Fruit fly (Drosophila melanogaster) whole organism, embryonic: ENCODE measurements around the gene CG6149.

Source experiments
- Abd-B ChIP-seq: fragments of 200-800 bp; sonication (Bioruptor generic); optimal IDR thresholded peaks from 2 replicates; lab custom pipeline; 2018; ENCODE audit warnings: missing biosample characterization, mild to moderate bottlenecking, missing genetic modification characterization, moderate library complexity
- Ada2b ChIP-seq: fragments of 200-800 bp; sonication (Bioruptor generic); IDR thresholded peaks from 2 replicates; pipeline ENCODE4 v1.3.6; 2022; ENCODE audit warnings: missing biosample characterization, missing genetic modification characterization
- CG10147 ChIP-seq: fragments of 200-800 bp; sonication (Bioruptor generic); optimal IDR thresholded peaks from 2 replicates; lab custom pipeline; 2019; ENCODE audit warnings: missing biosample characterization, mild to moderate bottlenecking, missing genetic modification characterization, moderate library complexity
- CG1024 ChIP-seq: fragments of 200-800 bp; sonication (Bioruptor generic); IDR thresholded peaks from 2 replicates; pipeline ENCODE4 v1.3.6; 2022; ENCODE audit warnings: missing biosample characterization, missing genetic modification characterization
- CG10431 ChIP-seq: fragments of 200-800 bp; sonication (Bioruptor generic); optimal IDR thresholded peaks from 3 replicates; lab custom pipeline; 2018; ENCODE audit warnings: missing biosample characterization, mild to moderate bottlenecking, missing genetic modification characterization
- CG14014 ChIP-seq: fragments of 200-800 bp; sonication (Bioruptor generic); IDR thresholded peaks from 2 replicates; pipeline ENCODE4 v1.3.6; 2022; ENCODE audit warnings: missing biosample characterization, missing genetic modification characterization
- CG1647 ChIP-seq: fragments of 200-800 bp; sonication (Bioruptor generic); optimal IDR thresholded peaks from 3 replicates; lab custom pipeline; 2016; ENCODE audit warnings: missing biosample characterization, missing genetic modification characterization
- CG2116 ChIP-seq: fragments of 200-800 bp; sonication (Bioruptor generic); optimal IDR thresholded peaks from 3 replicates; lab custom pipeline; 2018; ENCODE audit warnings: missing biosample characterization, mild to moderate bottlenecking, missing genetic modification characterization
- CG33557 ChIP-seq: fragments of 200-800 bp; sonication (Bioruptor generic); optimal IDR thresholded peaks from 2 replicates; lab custom pipeline; 2019; ENCODE audit warnings: missing biosample characterization, mild to moderate bottlenecking, missing genetic modification characterization, moderate library complexity
- CG3995 ChIP-seq: fragments of 200-800 bp; sonication (Bioruptor generic); optimal IDR thresholded peaks from 3 replicates; lab custom pipeline; 2016; ENCODE audit warnings: missing biosample characterization, missing genetic modification characterization
- CG4360 ChIP-seq: fragments of 200-800 bp; sonication (Bioruptor generic); IDR thresholded peaks from 2 replicates; pipeline ENCODE4 v1.3.6; 2022; ENCODE audit warnings: missing biosample characterization, missing genetic modification characterization
- CG4730 ChIP-seq: fragments of 200-800 bp; sonication (Bioruptor generic); IDR thresholded peaks from 2 replicates; pipeline ENCODE4 v1.3.6; 2022; ENCODE audit warnings: missing biosample characterization, missing genetic modification characterization
- CG6654 ChIP-seq: fragments of 200-800 bp; sonication (Bioruptor generic); optimal IDR thresholded peaks from 2 replicates; lab custom pipeline; 2017; ENCODE audit warnings: missing biosample characterization, mild to moderate bottlenecking, missing genetic modification characterization
- CG6854 ChIP-seq: fragments of 200-800 bp; sonication (Bioruptor generic); optimal IDR thresholded peaks from 3 replicates; lab custom pipeline; 2017; ENCODE audit warnings: missing biosample characterization, mild to moderate bottlenecking, missing genetic modification characterization
- CG9437 ChIP-seq: fragments of 200-800 bp; sonication (Bioruptor generic); optimal IDR thresholded peaks from 2 replicates; lab custom pipeline; 2018; ENCODE audit warnings: missing biosample characterization, mild to moderate bottlenecking, missing genetic modification characterization
- CG9609 ChIP-seq: fragments of 200-800 bp; sonication (Bioruptor generic); optimal IDR thresholded peaks from 3 replicates; lab custom pipeline; 2016; ENCODE audit warnings: missing biosample characterization, missing genetic modification characterization
- CG9876 ChIP-seq: fragments of 200-800 bp; sonication (Bioruptor generic); optimal IDR thresholded peaks from 2 replicates; lab custom pipeline; 2016; ENCODE audit warnings: missing biosample characterization, missing genetic modification characterization
- CHES-1-like ChIP-seq: fragments of 200-800 bp; sonication (Bioruptor generic); optimal IDR thresholded peaks from 2 replicates; lab custom pipeline; 2016; ENCODE audit warnings: missing biosample characterization, missing genetic modification characterization
- D19A ChIP-seq: fragments of 200-800 bp; optimal IDR thresholded peaks from 3 replicates; lab custom pipeline; 2019; ENCODE audit warnings: missing biosample characterization, mild to moderate bottlenecking, missing genetic modification characterization, moderate library complexity
- Dad ChIP-seq: fragments of 200-800 bp; sonication (Bioruptor generic); optimal IDR thresholded peaks from 3 replicates; lab custom pipeline; 2016; ENCODE audit warnings: missing biosample characterization, missing genetic modification characterization
- Elba2 ChIP-seq: fragments of 200-800 bp; sonication (Bioruptor generic); optimal IDR thresholded peaks from 3 replicates; lab custom pipeline; 2016; ENCODE audit warnings: missing biosample characterization, missing genetic modification characterization
- Gug ChIP-seq: fragments of 200-800 bp; sonication (Bioruptor generic); IDR thresholded peaks from 4 replicates; pipeline ENCODE4 v1.3.6; 2022; ENCODE audit warnings: missing biosample characterization, missing genetic modification characterization
- H2.0 ChIP-seq: fragments of 200-800 bp; sonication (Bioruptor generic); IDR thresholded peaks from 2 replicates; pipeline ENCODE4 v1.3.6; 2022; ENCODE audit warnings: missing biosample characterization, missing genetic modification characterization
- HLH4C ChIP-seq: fragments of 200-800 bp; sonication (Bioruptor generic); IDR thresholded peaks from 3 replicates; pipeline ENCODE4 v1.3.6; 2022; ENCODE audit warnings: missing biosample characterization, missing genetic modification characterization; ENCODE audit not compliant: partially characterized antibody
- Ravus ChIP-seq: fragments of 200-800 bp; sonication (Bioruptor generic); IDR thresholded peaks from 2 replicates; pipeline ENCODE4 v1.3.6; 2022; ENCODE audit warnings: missing biosample characterization, missing genetic modification characterization
- Sox102F ChIP-seq: fragments of 200-800 bp; sonication (Bioruptor generic); optimal IDR thresholded peaks from 2 replicates; lab custom pipeline; 2018; ENCODE audit warnings: missing biosample characterization, mild to moderate bottlenecking, missing genetic modification characterization, moderate library complexity
- TFAM ChIP-seq: fragments of 200-800 bp; sonication (Bioruptor generic); optimal IDR thresholded peaks from 2 replicates; lab custom pipeline; 2017; ENCODE audit warnings: missing biosample characterization, missing genetic modification characterization, inconsistent platforms
- Trl ChIP-seq, 3 experiments: fragments of >200 bp in 2 of 3; fragments of 200-800 bp in 1 of 3; sonication (Bioruptor generic) in 1 of 3; optimal IDR thresholded peaks; 2 replicates in 1 of 3; 3 replicates in 2 of 3; lab custom pipeline; 2016 to 2017; ENCODE audit warnings: missing biosample characterization in 1 of 3, missing genetic modification characterization in 1 of 3
- ac ChIP-seq: fragments of 200-800 bp; sonication (Bioruptor generic); optimal IDR thresholded peaks from 3 replicates; lab custom pipeline; 2017; ENCODE audit warnings: missing biosample characterization, mild to moderate bottlenecking, missing genetic modification characterization
- bcd ChIP-seq: fragments of 200-800 bp; sonication (Bioruptor generic); optimal IDR thresholded peaks from 2 replicates; lab custom pipeline; 2017; ENCODE audit warnings: missing biosample characterization, mild to moderate bottlenecking, missing genetic modification characterization
- cato ChIP-seq: fragments of 200-800 bp; sonication (Bioruptor generic); optimal IDR thresholded peaks from 2 replicates; lab custom pipeline; 2016; ENCODE audit warnings: missing biosample characterization, missing genetic modification characterization, borderline replicate concordance
- chn ChIP-seq: fragments of 200-800 bp; sonication (Bioruptor generic); optimal IDR thresholded peaks from 2 replicates; lab custom pipeline; 2016; ENCODE audit warnings: missing biosample characterization, missing genetic modification characterization
- ci ChIP-seq: fragments of 200-800 bp; sonication (Bioruptor generic); IDR thresholded peaks from 3 replicates; pipeline ENCODE4 v1.3.6; 2022; ENCODE audit warnings: missing biosample characterization, missing genetic modification characterization
- crp ChIP-seq, 2 experiments: fragments of 200-800 bp; sonication (Bioruptor generic); optimal IDR thresholded peaks; 2 replicates in 1 of 2; 3 replicates in 1 of 2; lab custom pipeline; 2017; ENCODE audit warnings: missing biosample characterization in 2 of 2, missing genetic modification characterization in 2 of 2, mild to moderate bottlenecking in 1 of 2, moderate library complexity in 1 of 2
- dm ChIP-seq: fragments of 200-800 bp; sonication (Bioruptor generic); optimal IDR thresholded peaks from 3 replicates; lab custom pipeline; 2016; ENCODE audit warnings: missing biosample characterization, missing genetic modification characterization
- emc ChIP-seq: fragments of 200-800 bp; sonication (Bioruptor generic); optimal IDR thresholded peaks from 2 replicates; lab custom pipeline; 2016; ENCODE audit warnings: missing biosample characterization, missing genetic modification characterization
- esg ChIP-seq: fragments of 200-800 bp; sonication (Bioruptor generic); conservative IDR thresholded peaks from 2 replicates; pipeline ENCODE4 v1.3.6; 2022; ENCODE audit warnings: missing biosample characterization, missing genetic modification characterization
- eve ChIP-seq, 2 experiments: fragments of >200 bp; optimal IDR thresholded peaks; 2 replicates each; lab custom pipeline; 2017; ENCODE audit warnings: missing biosample characterization in 2 of 2, missing genetic modification characterization in 2 of 2
- eyg ChIP-seq: fragments of 200-800 bp; sonication (Bioruptor generic); optimal IDR thresholded peaks from 3 replicates; lab custom pipeline; 2016; ENCODE audit warnings: missing biosample characterization, missing genetic modification characterization
- fd64A ChIP-seq: fragments of 200-800 bp; sonication (Bioruptor generic); optimal IDR thresholded peaks from 3 replicates; lab custom pipeline; 2018; ENCODE audit warnings: missing biosample characterization, mild to moderate bottlenecking, missing genetic modification characterization
- kay ChIP-seq: fragments of 200-800 bp; sonication (Bioruptor generic); optimal IDR thresholded peaks from 2 replicates; lab custom pipeline; 2016; ENCODE audit warnings: missing biosample characterization, missing genetic modification characterization
- lov ChIP-seq, 2 experiments: fragments of 200-800 bp in 1 of 2; fragments of >200 bp in 1 of 2; sonication (Bioruptor generic) in 1 of 2; IDR thresholded peaks in 1 of 2; optimal IDR thresholded peaks in 1 of 2; 2 replicates in 1 of 2; 3 replicates in 1 of 2; pipeline versions ENCODE4 v1.3.6 to Lab custom; 2017 to 2022; ENCODE audit warnings: missing biosample characterization in 1 of 2, missing genetic modification characterization in 1 of 2
- mirr ChIP-seq: fragments of 200-800 bp; sonication (Bioruptor generic); optimal IDR thresholded peaks from 3 replicates; lab custom pipeline; 2018; ENCODE audit warnings: missing biosample characterization, mild to moderate bottlenecking, missing genetic modification characterization
- pfk ChIP-seq: fragments of 200-800 bp; sonication (Bioruptor generic); optimal IDR thresholded peaks from 2 replicates; lab custom pipeline; 2018; ENCODE audit warnings: missing biosample characterization, mild to moderate bottlenecking, missing genetic modification characterization, moderate library complexity
- psq ChIP-seq: fragments of 200-800 bp; sonication (Bioruptor generic); optimal IDR thresholded peaks from 2 replicates; lab custom pipeline; 2017; ENCODE audit warnings: missing biosample characterization, missing genetic modification characterization
- schlank ChIP-seq: fragments of 200-800 bp; sonication (Bioruptor generic); optimal IDR thresholded peaks from 2 replicates; lab custom pipeline; 2018; ENCODE audit warnings: missing biosample characterization, mild to moderate bottlenecking, missing genetic modification characterization
- sd ChIP-seq: fragments of 200-800 bp; sonication (Bioruptor generic); optimal IDR thresholded peaks from 3 replicates; lab custom pipeline; 2018; ENCODE audit warnings: missing biosample characterization, mild to moderate bottlenecking, missing genetic modification characterization, moderate library complexity
- ssp ChIP-seq: fragments of 200-800 bp; sonication (Bioruptor generic); IDR thresholded peaks from 2 replicates; pipeline ENCODE4 v1.3.6; 2022; ENCODE audit warnings: missing biosample characterization, missing genetic modification characterization
- tap ChIP-seq: fragments of 200-800 bp; optimal IDR thresholded peaks from 3 replicates; lab custom pipeline; 2019; ENCODE audit warnings: missing biosample characterization, mild to moderate bottlenecking, missing genetic modification characterization, moderate library complexity
- tio ChIP-seq: fragments of 200-800 bp; sonication (Bioruptor generic); optimal IDR thresholded peaks from 2 replicates; lab custom pipeline; 2017; ENCODE audit warnings: missing biosample characterization, missing genetic modification characterization, inconsistent platforms
- z ChIP-seq: fragments of 200-800 bp; sonication (Bioruptor generic); IDR thresholded peaks from 3 replicates; pipeline ENCODE4 v1.3.6; 2022; ENCODE audit warnings: missing biosample characterization, missing genetic modification characterization
- zfh2 ChIP-seq: fragments of 200-800 bp; sonication (Bioruptor generic); optimal IDR thresholded peaks from 2 replicates; lab custom pipeline; 2016; ENCODE audit warnings: missing biosample characterization, missing genetic modification characterization

Gene CG6149

dm6 chr3L:11414453-11414852 is 20.8 kb downstream of the CG6149 start (continued):
- TF ChIP-seq eve (GFP tag; optimal IDR thresholded peaks at IDR 0.05; lab: Kevin White, UChicago): peak in 1 of 2 experiments; percentile 65
- no peak for TF ChIP-seq dm (GFP tag; lab: Kevin White, UChicago)
- TF ChIP-seq z (GFP tag; lab: Robert Waterston, UW): no peak
- no peak for TF ChIP-seq fd64A
- TF ChIP-seq Gug: no peak
- TF ChIP-seq crp (GFP tag; optimal IDR thresholded peaks at IDR 0.05; lab: Kevin White, UChicago): no peak
- TF ChIP-seq emc (GFP tag; lab: Kevin White, UChicago): no peak
- TF ChIP-seq CG2116 (GFP tag; lab: Kevin White, UChicago): peak; percentile 4
- no peak for TF ChIP-seq pfk
- TF ChIP-seq CG3995 (GFP tag; lab: Kevin White, UChicago): no peak
- TF ChIP-seq tap (tag; lab: Kevin White, UChicago): no peak
- peak; percentile 33 for TF ChIP-seq CG33557 (GFP tag; lab: Kevin White, UChicago)
- TF ChIP-seq CG1024 (GFP tag; lab: Robert Waterston, UW): no peak
- no peak for TF ChIP-seq zfh2 (GFP tag; lab: Kevin White, UChicago)
- no peak for TF ChIP-seq H2.0
- no peak for TF ChIP-seq Sox102F (GFP tag; lab: Kevin White, UChicago)
- no peak for TF ChIP-seq CG4730 (GFP tag; lab: Robert Waterston, UW)
- no peak for TF ChIP-seq psq (GFP tag; lab: Kevin White, UChicago)
- no peak for TF ChIP-seq Dad (GFP tag; lab: Kevin White, UChicago)
- peak; percentile 7 for TF ChIP-seq CG9609
- TF ChIP-seq CG6654: no peak
- no peak for TF ChIP-seq HLH4C (GFP tag; lab: Robert Waterston, UW)
- no peak for TF ChIP-seq Abd-B (GFP tag; lab: Kevin White, UChicago)
- TF ChIP-seq TFAM (GFP tag; lab: Kevin White, UChicago): no peak
- TF ChIP-seq kay (GFP tag; lab: Kevin White, UChicago): no peak
- no peak for TF ChIP-seq cato (GFP tag; lab: Kevin White, UChicago)
- no peak for TF ChIP-seq Elba2 (GFP tag; lab: Kevin White, UChicago)
- no peak for TF ChIP-seq sd
- no peak for TF ChIP-seq CG14014 (GFP tag; lab: Robert Waterston, UW)
- no peak for TF ChIP-seq mirr (GFP tag; lab: Kevin White, UChicago)
- TF ChIP-seq CG9876 (GFP tag; lab: Kevin White, UChicago): no peak
- no peak for TF ChIP-seq lov (optimal IDR thresholded peaks at IDR 0.05; lab: Kevin White, UChicago)
- TF ChIP-seq lov (GFP tag; IDR thresholded peaks at IDR 0.05; lab: Robert Waterston, UW): no peak
- no peak for TF ChIP-seq eyg
- TF ChIP-seq CG10431 (GFP tag; lab: Kevin White, UChicago): no peak
- no peak for TF ChIP-seq ci (GFP tag; lab: Robert Waterston, UW)
- TF ChIP-seq CG1647 (GFP tag; lab: Kevin White, UChicago): no peak
- no peak for TF ChIP-seq ssp (GFP tag; lab: Robert Waterston, UW)
- TF ChIP-seq CHES-1-like: no peak
- peak; percentile 3 for TF ChIP-seq chn (GFP tag; lab: Kevin White, UChicago)
- TF ChIP-seq Trl (optimal IDR thresholded peaks at IDR 0.05; lab: Kevin White, UChicago): no peak
- no peak for TF ChIP-seq Trl (GFP tag; optimal IDR thresholded peaks at IDR 0.05; lab: Kevin White, UChicago)
- no peak for TF ChIP-seq CG4360 (GFP tag; lab: Robert Waterston, UW)
- TF ChIP-seq Ravus (GFP tag; lab: Robert Waterston, UW): no peak
- no peak for TF ChIP-seq ac (GFP tag; lab: Kevin White, UChicago)
- no peak for TF ChIP-seq CG10147 (GFP tag; lab: Kevin White, UChicago)
- no peak for TF ChIP-seq Ada2b
- no peak for TF ChIP-seq schlank
- TF ChIP-seq tio: peak; percentile 39
- TF ChIP-seq bcd: no peak
- TF ChIP-seq CG9437 (GFP tag; lab: Kevin White, UChicago): no peak
- TF ChIP-seq D19A (tag; lab: Kevin White, UChicago): no peak
- TF ChIP-seq CG6854 (GFP tag; lab: Kevin White, UChicago): no peak
- no peak for TF ChIP-seq esg (GFP tag; lab: Robert Waterston, UW)
